Worm (Caenorhabditis elegans) whole organism, late embryonic: Measurements from ENCODE around the gene Y55F3BL.4.
"Not testable (repeated sequence)": the region's sequence is repeated elsewhere in the genome, so short reads cannot be mapped to it uniquely, and the experiment has no call there.

Experiments used
- C08G9.2 ChIP-seq: sonication (generic microtip); optimal IDR thresholded peaks from 2 replicates; lab custom pipeline; 2016; ENCODE audit warnings: mild to moderate bottlenecking, missing genetic modification characterization, moderate library complexity, missing compliant biosample characterization
- C38D4.7 ChIP-seq: fragments of 200-800 bp; sonication (Bioruptor generic); optimal IDR thresholded peaks from 2 replicates; lab custom pipeline; 2018; ENCODE audit warnings: mild to moderate bottlenecking, missing genetic modification characterization, moderate library complexity, missing compliant biosample characterization
- F13H6.1 ChIP-seq: sonication (generic microtip); optimal IDR thresholded peaks from 2 replicates; lab custom pipeline; 2016; ENCODE audit warnings: missing genetic modification characterization, missing compliant biosample characterization
- K09A11.1 ChIP-seq: sonication (generic microtip); optimal IDR thresholded peaks from 2 replicates; lab custom pipeline; 2017; ENCODE audit warnings: antibody characterized with exemption, mild to moderate bottlenecking, missing genetic modification characterization, missing compliant biosample characterization; ENCODE audit not compliant: insufficient read depth
- Y22D7AL.16 ChIP-seq: sonication (generic microtip); optimal IDR thresholded peaks from 2 replicates; lab custom pipeline; 2016; ENCODE audit warnings: missing genetic modification characterization, missing compliant biosample characterization
- ahr-1 ChIP-seq: sonication (generic microtip); optimal IDR thresholded peaks from 2 replicates; lab custom pipeline; 2016; ENCODE audit warnings: missing genetic modification characterization, missing compliant biosample characterization
- ama-1 ChIP-seq: fragments of 150-350 bp; optimal IDR thresholded peaks from 2 replicates; lab custom pipeline; 2014
- ceh-14 ChIP-seq: sonication (generic microtip); optimal IDR thresholded peaks from 2 replicates; lab custom pipeline; 2016; ENCODE audit warnings: missing genotype, missing genetic modification characterization, missing compliant biosample characterization
- ceh-19 ChIP-seq: fragments of 200-800 bp; sonication (Bioruptor generic); optimal IDR thresholded peaks from 2 replicates; lab custom pipeline; 2018; ENCODE audit warnings: mild to moderate bottlenecking, missing genetic modification characterization, missing compliant biosample characterization
- ceh-2 ChIP-seq: sonication (generic microtip); optimal IDR thresholded peaks from 2 replicates; lab custom pipeline; 2016; ENCODE audit warnings: missing genotype, missing genetic modification characterization, missing compliant biosample characterization
- ceh-22 ChIP-seq: sonication (generic microtip); optimal IDR thresholded peaks from 2 replicates; lab custom pipeline; 2017; ENCODE audit warnings: missing biosample characterization, missing genetic modification characterization
- ceh-30 ChIP-seq: fragments of 150-350 bp; optimal IDR thresholded peaks from 2 replicates; lab custom pipeline; 2014; ENCODE audit warnings: missing biosample characterization, missing genetic modification characterization
- ceh-31 ChIP-seq: sonication (generic microtip); optimal IDR thresholded peaks from 2 replicates; lab custom pipeline; 2016; ENCODE audit warnings: missing genetic modification characterization, missing compliant biosample characterization
- ceh-34 ChIP-seq: sonication (generic microtip); optimal IDR thresholded peaks from 2 replicates; lab custom pipeline; 2016; ENCODE audit warnings: mild to moderate bottlenecking, missing genetic modification characterization, missing compliant biosample characterization
- ceh-45 ChIP-seq: fragments of 200-800 bp; sonication (Bioruptor generic); IDR thresholded peaks from 2 replicates; pipeline ENCODE4 v1.3.6; 2022; ENCODE audit warnings: missing genetic modification reagents, missing genetic modification characterization, missing compliant biosample characterization
- ceh-9 ChIP-seq: sonication (generic microtip); optimal IDR thresholded peaks from 2 replicates; lab custom pipeline; 2016; ENCODE audit warnings: mild to moderate bottlenecking, missing genetic modification characterization, inconsistent platforms, missing compliant biosample characterization
- che-1 ChIP-seq: sonication (generic microtip); optimal IDR thresholded peaks from 2 replicates; lab custom pipeline; 2016; ENCODE audit warnings: mild to moderate bottlenecking, missing genetic modification characterization, missing compliant biosample characterization
- elt-2 ChIP-seq: sonication (generic microtip); optimal IDR thresholded peaks from 2 replicates; lab custom pipeline; 2016; ENCODE audit warnings: missing genetic modification reagents, missing genetic modification characterization, missing compliant biosample characterization
- elt-4 ChIP-seq: sonication (generic microtip); optimal IDR thresholded peaks from 2 replicates; lab custom pipeline; 2016; ENCODE audit warnings: missing genetic modification characterization, missing compliant biosample characterization
- ets-4 ChIP-seq: sonication (generic microtip); optimal IDR thresholded peaks from 2 replicates; lab custom pipeline; 2016; ENCODE audit warnings: missing genetic modification characterization, missing compliant biosample characterization
- hlh-15 ChIP-seq: sonication (generic microtip); optimal IDR thresholded peaks from 2 replicates; lab custom pipeline; 2016; ENCODE audit warnings: missing genetic modification characterization, missing compliant biosample characterization
- hlh-30 ChIP-seq: sonication (generic microtip); optimal IDR thresholded peaks from 2 replicates; lab custom pipeline; 2017; ENCODE audit warnings: antibody characterized with exemption, missing genetic modification characterization, missing compliant biosample characterization; ENCODE audit not compliant: insufficient read depth
- lim-6 ChIP-seq: sonication (generic microtip); optimal IDR thresholded peaks from 2 replicates; lab custom pipeline; 2016; ENCODE audit warnings: missing genetic modification characterization, missing compliant biosample characterization
- lin-11 ChIP-seq: fragments of 200-800 bp; sonication (Bioruptor generic); optimal IDR thresholded peaks from 2 replicates; lab custom pipeline; 2018; ENCODE audit warnings: mild to moderate bottlenecking, missing genetic modification characterization, missing compliant biosample characterization
- madf-2 ChIP-seq: sonication (generic microtip); optimal IDR thresholded peaks from 2 replicates; lab custom pipeline; 2017; ENCODE audit warnings: missing genetic modification characterization, missing compliant biosample characterization
- nhr-11 ChIP-seq: fragments of 150-350 bp; optimal IDR thresholded peaks from 2 replicates; lab custom pipeline; 2014; ENCODE audit warnings: missing biosample characterization, missing genetic modification characterization
- npax-4 ChIP-seq: sonication (generic microtip); optimal IDR thresholded peaks from 2 replicates; lab custom pipeline; 2016; ENCODE audit warnings: missing genetic modification characterization, missing compliant biosample characterization
- pag-3 ChIP-seq: sonication (generic microtip); optimal IDR thresholded peaks from 2 replicates; lab custom pipeline; 2016; ENCODE audit warnings: missing compliant biosample characterization, missing genetic modification characterization, borderline replicate concordance
- pax-1 ChIP-seq: fragments of 150-350 bp; optimal IDR thresholded peaks from 2 replicates; lab custom pipeline; 2014; ENCODE audit warnings: missing biosample characterization, missing genetic modification characterization
- pha-2 ChIP-seq: sonication (generic microtip); optimal IDR thresholded peaks from 2 replicates; lab custom pipeline; 2017; ENCODE audit warnings: mild to moderate bottlenecking, missing genetic modification characterization, missing compliant biosample characterization
- pha-4 ChIP-seq: fragments of 150-350 bp; optimal IDR thresholded peaks from 2 replicates; lab custom pipeline; 2018; ENCODE audit warnings: missing biosample characterization, missing genetic modification reagents, missing genetic modification characterization
- pqm-1 ChIP-seq: sonication (generic microtip); optimal IDR thresholded peaks from 2 replicates; lab custom pipeline; 2016; ENCODE audit warnings: missing genetic modification characterization, missing compliant biosample characterization
- rnt-1 ChIP-seq: sonication (generic microtip); optimal IDR thresholded peaks from 2 replicates; lab custom pipeline; 2016; ENCODE audit warnings: missing genetic modification characterization, missing compliant biosample characterization
- syd-9 ChIP-seq: sonication (generic microtip); optimal IDR thresholded peaks from 2 replicates; lab custom pipeline; 2016; ENCODE audit warnings: mild to moderate bottlenecking, missing genetic modification characterization, moderate library complexity, missing compliant biosample characterization
- tbx-2 ChIP-seq: sonication (generic microtip); optimal IDR thresholded peaks from 2 replicates; lab custom pipeline; 2016; ENCODE audit warnings: missing genetic modification characterization, missing compliant biosample characterization
- ttx-3 ChIP-seq: sonication (generic microtip); optimal IDR thresholded peaks from 2 replicates; lab custom pipeline; 2016; ENCODE audit warnings: missing genetic modification reagents, missing genetic modification characterization, missing compliant biosample characterization
- unc-3 ChIP-seq, 2 experiments: fragments of 200-800 bp in 1 of 2; sonication (Bioruptor generic) in 1 of 2; sonication (generic microtip) in 1 of 2; conservative IDR thresholded peaks in 1 of 2; optimal IDR thresholded peaks in 1 of 2; 2 replicates each; pipeline versions ENCODE4 v1.3.6 to Lab custom; 2016 to 2022; ENCODE audit warnings: missing compliant biosample characterization in 2 of 2, missing genetic modification characterization in 2 of 2, missing genetic modification reagents in 1 of 2
- unc-42 ChIP-seq: sonication (generic microtip); optimal IDR thresholded peaks from 2 replicates; lab custom pipeline; 2016; ENCODE audit warnings: missing genotype, missing genetic modification characterization, missing compliant biosample characterization
- ztf-16 ChIP-seq: sonication (generic microtip); optimal IDR thresholded peaks from 2 replicates; lab custom pipeline; 2017; ENCODE audit warnings: missing genetic modification characterization, missing compliant biosample characterization

Y55F3BL.4 gene

DNA sequence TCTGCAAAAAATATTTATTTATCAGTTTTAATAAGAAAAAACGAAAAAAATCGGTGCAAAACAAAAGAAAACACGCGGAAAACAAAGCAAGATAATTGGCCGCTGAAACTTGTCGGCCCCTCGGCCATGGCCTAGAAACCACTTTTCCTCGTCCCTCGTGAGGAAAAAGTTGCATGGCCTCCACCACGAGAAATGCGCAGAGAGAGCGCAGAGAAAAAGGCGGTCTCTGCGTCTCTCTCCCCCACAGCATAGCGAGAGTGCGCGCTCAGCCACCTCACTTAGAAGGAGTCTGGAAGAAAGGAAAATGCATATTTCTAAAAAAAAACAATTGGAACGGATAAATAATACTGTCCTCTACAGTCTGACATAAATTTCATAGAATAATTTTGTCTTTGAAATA, 8.4 kb downstream of the Y55F3BL.4 start:
- TF ChIP-seq hlh-30 (peak; percentile 4), ceh-34 (tag; lab: Kevin White, UChicago) (peak; percentile 7), rnt-1 (peak; percentile 16), ceh-2 (tag; lab: Kevin White, UChicago) (peak; percentile 20), ceh-45 (0 out of 2 replicates have a peak, but pooled peaks have one; percentile 36), unc-3 (GFP tag; conservative IDR thresholded peaks at IDR 0.05; lab: Robert Waterston, UW) (peak; percentile 23; the same call in 1 of the 2 replicates), ceh-31 (tag; lab: Kevin White, UChicago) (peak; percentile 58), C08G9.2 (tag; lab: Kevin White, UChicago) (peak; percentile 56), tbx-2 (tag; lab: Kevin White, UChicago) (peak; percentile 37)
- TF ChIP-seq unc-3 (tag; optimal IDR thresholded peaks at IDR 0.05; lab: Kevin White, UChicago), result not testable (repeated sequence)
- TF ChIP-seq, all 69 proteins: peak for 9; not testable (repeated sequence) for 60

DNA sequence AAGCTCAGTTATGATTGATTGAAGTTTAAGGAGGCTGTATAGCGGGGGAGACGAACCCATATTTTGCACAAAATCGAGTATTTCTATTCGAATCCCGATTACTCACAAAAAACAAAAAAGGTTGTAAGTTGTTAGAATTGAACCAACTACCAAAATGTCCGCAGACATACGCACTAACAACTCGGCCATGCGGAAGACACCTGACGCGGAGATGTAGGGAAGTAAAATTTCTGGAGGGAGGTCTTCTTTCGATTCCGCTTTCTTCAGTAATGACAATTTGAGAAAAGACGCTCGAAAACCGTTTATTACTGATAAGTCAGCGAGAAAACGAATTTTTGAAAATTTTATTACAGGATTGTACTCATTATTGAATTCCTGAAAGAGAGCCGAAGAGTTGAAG, 13.0 kb downstream of the Y55F3BL.4 start:
- no peak for TF ChIP-seq nhr-11 (tag; lab: Kevin White, UChicago)
- no peak for TF ChIP-seq ztf-16
- TF ChIP-seq ama-1 (lab: Kevin White, UChicago), result no peak
- TF ChIP-seq F13H6.1 (tag; lab: Kevin White, UChicago), result no peak
- TF ChIP-seq che-1 (tag; lab: Kevin White, UChicago), result no peak
- TF ChIP-seq unc-3 (GFP tag; conservative IDR thresholded peaks at IDR 0.05; lab: Robert Waterston, UW), result no peak
- TF ChIP-seq unc-3 (tag; optimal IDR thresholded peaks at IDR 0.05; lab: Kevin White, UChicago), result no peak
- TF ChIP-seq lim-6 (tag; lab: Kevin White, UChicago), result no peak
- TF ChIP-seq pqm-1 (tag; lab: Kevin White, UChicago), result no peak
- TF ChIP-seq elt-4, result no peak
- no peak for TF ChIP-seq madf-2
- no peak for TF ChIP-seq npax-4
- TF ChIP-seq pax-1, result no peak
- TF ChIP-seq Y22D7AL.16 (tag; lab: Kevin White, UChicago), result no peak
- TF ChIP-seq elt-2 (tag; lab: Kevin White, UChicago), result no peak
- TF ChIP-seq syd-9 (tag; lab: Kevin White, UChicago), result no peak
- no peak for TF ChIP-seq tbx-2 (tag; lab: Kevin White, UChicago)
- no peak for TF ChIP-seq ceh-14 (tag; lab: Kevin White, UChicago)
- TF ChIP-seq ceh-30 (tag; lab: Kevin White, UChicago), result no peak
- TF ChIP-seq ceh-22 (tag; lab: Kevin White, UChicago), result no peak
- TF ChIP-seq, all 69 proteins: peak for 0

- no peak for TF ChIP-seq syd-9 (tag; lab: Kevin White, UChicago)
- no peak for TF ChIP-seq ceh-19 (GFP tag; lab: Kevin White, UChicago)
- no peak for TF ChIP-seq lin-11 (tag; lab: Kevin White, UChicago)
- TF ChIP-seq ceh-9 (tag; lab: Kevin White, UChicago), result no peak
- TF ChIP-seq ztf-16, result no peak
- TF ChIP-seq pag-3, result no peak
- no peak for TF ChIP-seq hlh-15 (tag; lab: Kevin White, UChicago)
- TF ChIP-seq unc-42, result no peak
- TF ChIP-seq ttx-3 (tag; lab: Kevin White, UChicago), result no peak
- no peak for TF ChIP-seq ets-4
- no peak for TF ChIP-seq ahr-1 (tag; lab: Kevin White, UChicago)
- TF ChIP-seq che-1 (tag; lab: Kevin White, UChicago), result no peak
- TF ChIP-seq pha-2, result no peak
- TF ChIP-seq C38D4.7 (GFP tag; lab: Kevin White, UChicago), result no peak
- no peak for TF ChIP-seq hlh-30
- TF ChIP-seq elt-4, result no peak
- TF ChIP-seq K09A11.1 (tag; lab: Kevin White, UChicago), result no peak
- TF ChIP-seq Y22D7AL.16 (tag; lab: Kevin White, UChicago), result no peak
- TF ChIP-seq pha-4 (tag; lab: Kevin White, UChicago), result no peak
Observed at ce11 chrIV:824854-825253, 20.0 kb downstream of the Y55F3BL.4 start, which contains the start of gene zipt-15. zipt-15 (minus strand) TSS chrIV:824954.
